Worm (Caenorhabditis elegans) whole organism, L4 larva: ENCODE measurements around the gene C02B10.6.
A peak's percentile ranks its signal among the peaks of the same experiment; 100 is the strongest.

Source experiments
- D1046.2 ChIP-seq: fragments of 200-800 bp; sonication (Bioruptor generic); IDR thresholded peaks from 2 replicates; pipeline ENCODE4 v1.3.6; 2022; ENCODE audit warnings: missing genetic modification characterization, missing compliant biosample characterization
- F26F4.8 ChIP-seq: fragments of 200-800 bp; sonication (Bioruptor generic); conservative IDR thresholded peaks from 2 replicates; pipeline ENCODE4 v1.3.6; 2022; ENCODE audit warnings: missing genetic modification characterization, missing compliant biosample characterization
- F44E2.7 ChIP-seq: fragments of 200-800 bp; sonication (Bioruptor generic); IDR thresholded peaks from 2 replicates; pipeline ENCODE4 v2.1.2; 2022; ENCODE audit warnings: missing genetic modification characterization, missing compliant biosample characterization
- F49E8.2 ChIP-seq: sonication (generic microtip); optimal IDR thresholded peaks from 2 replicates; lab custom pipeline; 2016; ENCODE audit warnings: missing compliant biosample characterization, mild to moderate bottlenecking, missing genetic modification characterization, borderline replicate concordance
- T20F7.1 ChIP-seq: fragments of 200-800 bp; sonication (Bioruptor generic); optimal IDR thresholded peaks from 2 replicates; lab custom pipeline; 2018; ENCODE audit warnings: mild to moderate bottlenecking, missing genetic modification characterization, missing compliant biosample characterization
- T26A8.4 ChIP-seq: fragments of 200-800 bp; sonication (Bioruptor generic); IDR thresholded peaks from 2 replicates; pipeline ENCODE4 v1.3.6; 2022; ENCODE audit warnings: missing genetic modification characterization, missing compliant biosample characterization
- Y105C5A.15 ChIP-seq: fragments of 200-800 bp; sonication (Bioruptor generic); IDR thresholded peaks from 2 replicates; pipeline ENCODE4 v1.3.6; 2022; ENCODE audit warnings: missing genetic modification characterization, missing compliant biosample characterization
- Y48G9A.11 ChIP-seq: fragments of 200-800 bp; sonication (Bioruptor generic); IDR thresholded peaks from 2 replicates; pipeline ENCODE4 v1.3.6; 2022; ENCODE audit warnings: missing genetic modification reagents, missing genetic modification characterization, missing compliant biosample characterization
- Y5F2A.4 ChIP-seq: fragments of 200-800 bp; sonication (Bioruptor generic); optimal IDR thresholded peaks from 2 replicates; lab custom pipeline; 2018; ENCODE audit warnings: mild to moderate bottlenecking, missing genetic modification characterization, missing compliant biosample characterization
- ZK337.2 ChIP-seq: fragments of 200-800 bp; sonication (Bioruptor generic); IDR thresholded peaks from 2 replicates; pipeline ENCODE4 v1.3.6; 2022; ENCODE audit warnings: missing genetic modification reagents, missing genetic modification characterization, missing compliant biosample characterization
- arid-1 ChIP-seq: fragments of 200-800 bp; sonication (Bioruptor generic); conservative IDR thresholded peaks from 2 replicates; pipeline ENCODE4 v1.3.6; 2022; ENCODE audit warnings: missing genetic modification reagents, missing genetic modification characterization, missing compliant biosample characterization
- ceh-20 ChIP-seq: fragments of 200-800 bp; sonication (Bioruptor generic); IDR thresholded peaks from 2 replicates; pipeline ENCODE4 v1.3.6; 2022; ENCODE audit warnings: missing genetic modification reagents, missing genetic modification characterization, missing compliant biosample characterization
- ceh-28 ChIP-seq: fragments of 150-350 bp; optimal IDR thresholded peaks from 2 replicates; lab custom pipeline; 2014; ENCODE audit warnings: missing biosample characterization, missing genetic modification reagents, missing genetic modification characterization
- ceh-44 ChIP-seq: fragments of 200-800 bp; sonication (Bioruptor generic); IDR thresholded peaks from 2 replicates; pipeline ENCODE4 v1.3.6; 2022; ENCODE audit warnings: missing genetic modification reagents, missing genetic modification characterization, missing compliant biosample characterization
- ceh-62 ChIP-seq: sonication (generic microtip); optimal IDR thresholded peaks from 2 replicates; lab custom pipeline; 2017; ENCODE audit warnings: missing biosample characterization, missing genetic modification characterization
- ctbp-1 ChIP-seq: fragments of 200-800 bp; sonication (Bioruptor generic); IDR thresholded peaks from 2 replicates; pipeline ENCODE4 v1.3.6; 2022; ENCODE audit warnings: missing genetic modification reagents, missing genetic modification characterization, missing compliant biosample characterization
- daf-16 ChIP-seq, 3 experiments: sonication (generic microtip); optimal IDR thresholded peaks; 2 replicates each; lab custom pipeline; 2016 to 2017; ENCODE audit warnings: missing genetic modification characterization in 3 of 3, missing genetic modification reagents in 3 of 3, mild to moderate bottlenecking in 2 of 3, missing compliant biosample characterization in 2 of 3, missing biosample characterization in 1 of 3, moderate library complexity in 1 of 3
- daf-19 ChIP-seq: fragments of 200-800 bp; sonication (Bioruptor generic); conservative IDR thresholded peaks from 2 replicates; pipeline ENCODE4 v1.3.6; 2022; ENCODE audit warnings: missing genetic modification characterization, missing compliant biosample characterization
- dmd-6 ChIP-seq: fragments of 200-800 bp; sonication (Bioruptor generic); IDR thresholded peaks from 2 replicates; pipeline ENCODE4 v1.3.6; 2022; ENCODE audit warnings: missing genetic modification reagents, missing genetic modification characterization, missing compliant biosample characterization
- dmd-8 ChIP-seq: fragments of 200-800 bp; sonication (Bioruptor generic); IDR thresholded peaks from 2 replicates; pipeline ENCODE4 v1.3.6; 2022; ENCODE audit warnings: missing genetic modification characterization, missing compliant biosample characterization
- gei-8 ChIP-seq: fragments of 200-800 bp; sonication (Bioruptor generic); optimal IDR thresholded peaks from 2 replicates; lab custom pipeline; 2018; ENCODE audit warnings: mild to moderate bottlenecking, missing genetic modification characterization, missing compliant biosample characterization
- hif-1 ChIP-seq, 2 experiments: sonication (generic microtip); optimal IDR thresholded peaks; 2 replicates each; lab custom pipeline; 2016 to 2017; ENCODE audit warnings: missing compliant biosample characterization in 2 of 2, missing genetic modification characterization in 2 of 2, missing genetic modification reagents in 2 of 2, missing genotype in 2 of 2, mild to moderate bottlenecking in 1 of 2
- hlh-30 ChIP-seq: sonication (generic microtip); optimal IDR thresholded peaks from 2 replicates; lab custom pipeline; 2017; ENCODE audit warnings: antibody characterized with exemption, mild to moderate bottlenecking, missing genetic modification characterization, missing compliant biosample characterization; ENCODE audit not compliant: insufficient read depth
- lin-1 ChIP-seq: fragments of 200-800 bp; sonication (Bioruptor generic); IDR thresholded peaks from 2 replicates; pipeline ENCODE4 v1.3.6; 2022; ENCODE audit warnings: missing genetic modification reagents, missing genetic modification characterization, missing compliant biosample characterization
- lin-29 ChIP-seq: fragments of 200-800 bp; sonication (Bioruptor generic); IDR thresholded peaks from 2 replicates; pipeline ENCODE4 v1.3.6; 2022; ENCODE audit warnings: missing genetic modification reagents, missing genetic modification characterization, missing compliant biosample characterization
- lir-3 ChIP-seq: sonication (generic microtip); optimal IDR thresholded peaks from 2 replicates; lab custom pipeline; 2016; ENCODE audit warnings: mild to moderate bottlenecking, missing genetic modification characterization, missing compliant biosample characterization
- madf-5 ChIP-seq, 2 experiments: fragments of 200-800 bp; sonication (Bioruptor generic); IDR thresholded peaks; 2 replicates each; pipeline ENCODE4 v1.3.6; 2022; ENCODE audit warnings: missing compliant biosample characterization in 2 of 2, missing genetic modification characterization in 2 of 2
- madf-9 ChIP-seq: fragments of 200-800 bp; sonication (Bioruptor generic); conservative IDR thresholded peaks from 2 replicates; pipeline ENCODE4 v1.3.6; 2022; ENCODE audit warnings: missing genetic modification reagents, missing genetic modification characterization, missing compliant biosample characterization
- mdt-29 ChIP-seq: fragments of 200-800 bp; sonication (Bioruptor generic); IDR thresholded peaks from 2 replicates; pipeline ENCODE4 v1.3.6; 2022; ENCODE audit warnings: missing genetic modification reagents, missing genetic modification characterization, missing compliant biosample characterization
- mep-1 ChIP-seq: fragments of 150-350 bp; sonication (generic microtip); optimal IDR thresholded peaks from 3 replicates; lab custom pipeline; 2014; ENCODE audit warnings: missing biosample characterization, missing genetic modification characterization
- nhr-102 ChIP-seq: sonication (generic microtip); optimal IDR thresholded peaks from 2 replicates; lab custom pipeline; 2016; ENCODE audit warnings: mild to moderate bottlenecking, missing genetic modification characterization, moderate library complexity, missing compliant biosample characterization
- nhr-111 ChIP-seq: fragments of 200-800 bp; sonication (Bioruptor generic); optimal IDR thresholded peaks from 2 replicates; lab custom pipeline; 2018; ENCODE audit warnings: mild to moderate bottlenecking, missing genetic modification characterization, missing compliant biosample characterization
- nhr-41 ChIP-seq: fragments of 200-800 bp; sonication (Bioruptor generic); IDR thresholded peaks from 2 replicates; pipeline ENCODE4 v1.3.6; 2022; ENCODE audit warnings: missing genetic modification reagents, missing genetic modification characterization, missing compliant biosample characterization
- nhr-77 ChIP-seq: fragments of 150-350 bp; optimal IDR thresholded peaks from 2 replicates; lab custom pipeline; 2014; ENCODE audit warnings: missing biosample characterization, missing genetic modification characterization
- pha-4 ChIP-seq, 2 experiments: fragments of 150-350 bp in 1 of 2; fragments of 200-800 bp in 1 of 2; sonication (Bioruptor generic) in 1 of 2; IDR thresholded peaks in 1 of 2; optimal IDR thresholded peaks in 1 of 2; 2 replicates each; pipeline versions ENCODE4 v1.3.6 to Lab custom; 2014 to 2022; ENCODE audit warnings: missing genetic modification characterization in 2 of 2, missing genetic modification reagents in 2 of 2, missing biosample characterization in 1 of 2, missing compliant biosample characterization in 1 of 2
- php-3 ChIP-seq: fragments of 200-800 bp; sonication (Bioruptor generic); IDR thresholded peaks from 2 replicates; pipeline ENCODE4 v1.3.6; 2022; ENCODE audit warnings: missing genetic modification reagents, missing genetic modification characterization, missing compliant biosample characterization
- rbr-2 ChIP-seq: sonication (generic microtip); optimal IDR thresholded peaks from 2 replicates; lab custom pipeline; 2016; ENCODE audit warnings: missing genotype, missing genetic modification characterization, missing compliant biosample characterization
- saeg-2 ChIP-seq: fragments of 200-800 bp; sonication (Bioruptor generic); IDR thresholded peaks from 2 replicates; pipeline ENCODE4 v1.3.6; 2022; ENCODE audit warnings: missing genetic modification reagents, missing genetic modification characterization, missing compliant biosample characterization
- sdz-12 ChIP-seq: fragments of 200-800 bp; sonication (Bioruptor generic); optimal IDR thresholded peaks from 2 replicates; lab custom pipeline; 2018; ENCODE audit warnings: mild to moderate bottlenecking, missing genetic modification characterization, missing compliant biosample characterization
- skn-1 ChIP-seq: fragments of 150-350 bp; optimal IDR thresholded peaks from 2 replicates; lab custom pipeline; 2014; ENCODE audit warnings: missing biosample characterization, missing genetic modification characterization
- snpc-1.2 ChIP-seq: fragments of 200-800 bp; sonication (Bioruptor generic); IDR thresholded peaks from 2 replicates; pipeline ENCODE4 v1.3.6; 2022; ENCODE audit warnings: missing genetic modification reagents, missing genetic modification characterization, missing compliant biosample characterization
- tra-1 ChIP-seq: fragments of 200-800 bp; sonication (Bioruptor generic); IDR thresholded peaks from 2 replicates; pipeline ENCODE4 v1.3.6; 2022; ENCODE audit warnings: missing genetic modification reagents, missing genetic modification characterization, missing compliant biosample characterization
- unc-130 ChIP-seq: sonication (generic microtip); optimal IDR thresholded peaks from 2 replicates; lab custom pipeline; 2016; ENCODE audit warnings: missing genetic modification reagents, missing genetic modification characterization, missing compliant biosample characterization
- vab-7 ChIP-seq: fragments of 200-800 bp; sonication (Bioruptor generic); IDR thresholded peaks from 2 replicates; pipeline ENCODE4 v1.3.6; 2022; ENCODE audit warnings: missing genetic modification reagents, missing genetic modification characterization, missing compliant biosample characterization
- zfp-3 ChIP-seq: fragments of 200-800 bp; sonication (Bioruptor generic); conservative IDR thresholded peaks from 2 replicates; pipeline ENCODE4 v1.3.6; 2022; ENCODE audit warnings: missing genetic modification reagents, missing genetic modification characterization, missing compliant biosample characterization
- ztf-11 ChIP-seq: fragments of 150-350 bp; optimal IDR thresholded peaks from 2 replicates; lab custom pipeline; 2014; ENCODE audit warnings: missing biosample characterization, missing genetic modification characterization

The C02B10.6 gene

ce11 chrIV:5038744-5039143, 31.9 kb upstream of the C02B10.6 start:
- peak; percentile 58; the same call in 1 of the 2 replicates for TF ChIP-seq Y105C5A.15 (GFP tag; lab: Robert Waterston, UW)
- TF ChIP-seq lir-3 (tag; lab: Kevin White, UChicago) = peak; percentile 6
- peak; percentile 30 for TF ChIP-seq nhr-111 (GFP tag; lab: Kevin White, UChicago)
- peak; percentile 61 for TF ChIP-seq lin-1
- no peak for TF ChIP-seq ceh-62 (tag; lab: Kevin White, UChicago)
- peak; percentile 46; the same call in 1 of the 2 replicates for TF ChIP-seq saeg-2 (GFP tag; lab: Robert Waterston, UW)
- peak; percentile 52 to 87; a peak in 1 of 4 replicates for TF ChIP-seq madf-5 (GFP tag; IDR thresholded peaks at IDR 0.05; lab: Robert Waterston, UW)
- TF ChIP-seq F44E2.7 (GFP tag; lab: Robert Waterston, UW) = peak; percentile 79; the same call in 1 of the 2 replicates
- TF ChIP-seq nhr-41 (GFP tag; lab: Robert Waterston, UW) = peak; percentile 77; the same call in 1 of the 2 replicates
- TF ChIP-seq gei-8 = peak; percentile 11
- 0 out of 2 replicates have a peak, but pooled peaks have one; percentile 5 for TF ChIP-seq ZK337.2
- peak; percentile 71 for TF ChIP-seq ceh-20 (GFP tag; lab: Robert Waterston, UW)
- peak; percentile 32 for TF ChIP-seq F49E8.2 (tag; lab: Kevin White, UChicago)
- no peak for TF ChIP-seq php-3
- peak; percentile 69; the same call in 1 of the 2 replicates for TF ChIP-seq zfp-3 (GFP tag; lab: Robert Waterston, UW)
- TF ChIP-seq vab-7 (GFP tag; lab: Robert Waterston, UW) = peak; percentile 81
- TF ChIP-seq arid-1 (GFP tag; lab: Robert Waterston, UW) = peak; percentile 80
- TF ChIP-seq skn-1 (tag; lab: Kevin White, UChicago) = no peak
- peak; percentile 92 for TF ChIP-seq dmd-8 (GFP tag; lab: Robert Waterston, UW)
- TF ChIP-seq pha-4 (GFP tag; IDR thresholded peaks at IDR 0.05; lab: Robert Waterston, UW) = peak; percentile 82
- no peak for TF ChIP-seq pha-4 (tag; optimal IDR thresholded peaks at IDR 0.05; lab: Kevin White, UChicago)
- TF ChIP-seq Y5F2A.4 (GFP tag; lab: Kevin White, UChicago) = no peak
- peak; percentile 16 for TF ChIP-seq rbr-2 (tag; lab: Kevin White, UChicago)
- peak; percentile 88 for TF ChIP-seq ceh-44 (GFP tag; lab: Robert Waterston, UW)
- TF ChIP-seq tra-1 (GFP tag; lab: Robert Waterston, UW) = peak; percentile 54; the same call in 1 of the 2 replicates
- TF ChIP-seq Y48G9A.11 (GFP tag; lab: Robert Waterston, UW) = peak; percentile 76
- no peak for TF ChIP-seq ztf-11 (tag; lab: Kevin White, UChicago)
- TF ChIP-seq T20F7.1 (GFP tag; lab: Kevin White, UChicago) = peak; percentile 32
- TF ChIP-seq ctbp-1 (GFP tag; lab: Robert Waterston, UW) = peak; percentile 80
- TF ChIP-seq F26F4.8 (GFP tag; lab: Robert Waterston, UW) = peak; percentile 84
- TF ChIP-seq sdz-12 (GFP tag; lab: Kevin White, UChicago) = peak; percentile 8
- 0 out of 2 replicates have a peak, but pooled peaks have one; percentile 28 for TF ChIP-seq lin-29
- peak; percentile 78; the same call in 1 of the 2 replicates for TF ChIP-seq D1046.2 (GFP tag; lab: Robert Waterston, UW)
- TF ChIP-seq hlh-30 (tag; lab: Kevin White, UChicago) = peak; percentile 21
- TF ChIP-seq hif-1 (tag; optimal IDR thresholded peaks at IDR 0.05; lab: Kevin White, UChicago) = no peak
- peak; percentile 99 for TF ChIP-seq snpc-1.2 (GFP tag; lab: Robert Waterston, UW)
- TF ChIP-seq nhr-77 (tag; lab: Kevin White, UChicago) = no peak
- peak; percentile 59; the same call in 1 of the 2 replicates for TF ChIP-seq madf-9 (GFP tag; lab: Robert Waterston, UW)
- TF ChIP-seq daf-19 (GFP tag; lab: Robert Waterston, UW) = 0 out of 2 replicates have a peak, but pooled peaks have one; percentile 63
- peak; percentile 9 to 60 for TF ChIP-seq daf-16 (GFP tag; optimal IDR thresholded peaks at IDR 0.05; lab: Kevin White, UChicago)
- no peak for TF ChIP-seq daf-16 (tag; optimal IDR thresholded peaks at IDR 0.05; lab: Kevin White, UChicago)
- no peak for TF ChIP-seq nhr-102 (tag; lab: Kevin White, UChicago)
- no peak for TF ChIP-seq ceh-28 (tag; lab: Kevin White, UChicago)
- TF ChIP-seq mdt-29 (GFP tag; lab: Robert Waterston, UW) = peak; percentile 62; the same call in 1 of the 2 replicates
- TF ChIP-seq unc-130 (GFP tag; lab: Kevin White, UChicago) = peak; percentile 55
- TF ChIP-seq mep-1 (tag; lab: Kevin White, UChicago) = no peak
- TF ChIP-seq dmd-6 (GFP tag; lab: Robert Waterston, UW) = no peak
- TF ChIP-seq T26A8.4 = peak; percentile 65
